Worm (Caenorhabditis elegans) whole organism, L1 larva: ENCODE results near the gene pafo-1.

ENCODE experiments used
- C04F5.9 ChIP-seq: sonication (generic microtip); optimal IDR thresholded peaks from 2 replicates; lab custom pipeline; 2016; ENCODE audit warnings: missing genetic modification characterization, missing compliant biosample characterization
- C16A3.4 ChIP-seq: fragments of 150-350 bp; optimal IDR thresholded peaks from 2 replicates; lab custom pipeline; 2014; ENCODE audit warnings: missing biosample characterization, missing genetic modification characterization
- aha-1 ChIP-seq: fragments of 150-350 bp; optimal IDR thresholded peaks from 2 replicates; lab custom pipeline; 2014; ENCODE audit warnings: missing biosample characterization, missing genetic modification characterization
- ama-1 ChIP-seq: fragments of 150-350 bp; optimal IDR thresholded peaks from 2 replicates; lab custom pipeline; 2014
- blmp-1 ChIP-seq: fragments of 150-350 bp; optimal IDR thresholded peaks from 2 replicates; lab custom pipeline; 2014; ENCODE audit warnings: missing biosample characterization, missing genetic modification characterization
- ceh-82 ChIP-seq, 3 experiments: fragments of 150-350 bp in 1 of 3; sonication (generic microtip) in 2 of 3; optimal IDR thresholded peaks; 2 replicates each; lab custom pipeline; 2014 to 2017; ENCODE audit warnings: missing biosample characterization in 3 of 3, missing genetic modification characterization in 3 of 3
- ceh-88 ChIP-seq: fragments of 200-800 bp; sonication (Bioruptor generic); IDR thresholded peaks from 2 replicates; pipeline ENCODE4 v1.3.6; 2022; ENCODE audit warnings: missing genetic modification characterization, missing compliant biosample characterization
- ces-1 ChIP-seq: fragments of 150-350 bp; optimal IDR thresholded peaks from 2 replicates; lab custom pipeline; 2014; ENCODE audit warnings: missing biosample characterization, missing genetic modification reagents, missing genetic modification characterization
- dpl-1 ChIP-seq, 3 experiments: fragments of 150-350 bp in 2 of 3; sonication (generic microtip) in 1 of 3; optimal IDR thresholded peaks; 2 replicates each; lab custom pipeline; 2014 to 2017; ENCODE audit warnings: missing biosample characterization in 3 of 3, missing genetic modification characterization in 3 of 3, missing genetic modification reagents in 3 of 3
- efl-1 ChIP-seq, 4 experiments: fragments of 150-350 bp; optimal IDR thresholded peaks in 3 of 4; peaks in 1 of 4; 1 replicate in 1 of 4; 2 replicates in 3 of 4; lab custom pipeline; 2014; ENCODE audit warnings: missing biosample characterization in 2 of 4, missing genetic modification characterization in 2 of 4, missing genetic modification reagents in 2 of 4
- egl-27 ChIP-seq, 2 experiments: fragments of 150-350 bp in 1 of 2; sonication (generic microtip); optimal IDR thresholded peaks; 3 replicates each; lab custom pipeline; 2017 to 2018; ENCODE audit warnings: missing biosample characterization in 2 of 2, missing genetic modification characterization in 2 of 2, missing genetic modification reagents in 2 of 2
- elt-3 ChIP-seq, 6 experiments: fragments of 150-350 bp in 1 of 6; sonication (generic microtip); optimal IDR thresholded peaks; 2 replicates each; lab custom pipeline; 2017 to 2018; ENCODE audit warnings: missing biosample characterization in 6 of 6, missing genetic modification characterization in 6 of 6, inconsistent platforms in 1 of 6
- ets-5 ChIP-seq: fragments of 200-800 bp; sonication (Bioruptor generic); IDR thresholded peaks from 2 replicates; pipeline ENCODE4 v1.3.6; 2022; ENCODE audit warnings: missing genetic modification characterization, missing compliant biosample characterization
- fkh-10 ChIP-seq: sonication (generic microtip); optimal IDR thresholded peaks from 2 replicates; lab custom pipeline; 2017; ENCODE audit warnings: missing biosample characterization, missing genetic modification reagents, missing genetic modification characterization
- fkh-4 ChIP-seq: sonication (generic microtip); optimal IDR thresholded peaks from 2 replicates; lab custom pipeline; 2016; ENCODE audit warnings: missing compliant biosample characterization, missing genetic modification characterization, borderline replicate concordance
- fkh-8 ChIP-seq: sonication (generic microtip); optimal IDR thresholded peaks from 2 replicates; lab custom pipeline; 2016; ENCODE audit warnings: mild to moderate bottlenecking, missing genetic modification characterization, missing compliant biosample characterization
- fos-1 ChIP-seq: fragments of 150-350 bp; optimal IDR thresholded peaks from 2 replicates; lab custom pipeline; 2014; ENCODE audit warnings: missing biosample characterization, missing genetic modification characterization
- grh-1 ChIP-seq: fragments of 200-800 bp; sonication (Bioruptor generic); IDR thresholded peaks from 2 replicates; pipeline ENCODE4 v1.3.6; 2022; ENCODE audit warnings: missing genetic modification reagents, missing genetic modification characterization, missing compliant biosample characterization
- hpl-2 ChIP-seq: fragments of 150-350 bp; optimal IDR thresholded peaks from 2 replicates; lab custom pipeline; 2014; ENCODE audit warnings: missing biosample characterization, missing genetic modification reagents, missing genetic modification characterization
- isw-1 ChIP-seq: fragments of 200-800 bp; sonication (Bioruptor generic); IDR thresholded peaks from 2 replicates; pipeline ENCODE4 v1.3.6; 2022; ENCODE audit warnings: missing genetic modification characterization, missing compliant biosample characterization
- jun-1 ChIP-seq: fragments of 150-350 bp; optimal IDR thresholded peaks from 2 replicates; lab custom pipeline; 2014; ENCODE audit warnings: missing biosample characterization, missing genetic modification reagents, missing genetic modification characterization
- lin-13 ChIP-seq: fragments of 150-350 bp; optimal IDR thresholded peaks from 2 replicates; lab custom pipeline; 2014; ENCODE audit warnings: missing biosample characterization, missing genetic modification reagents, missing genetic modification characterization
- lin-14 ChIP-seq: fragments of 200-800 bp; sonication (Bioruptor generic); optimal IDR thresholded peaks from 2 replicates; lab custom pipeline; 2018; ENCODE audit warnings: mild to moderate bottlenecking, missing genetic modification characterization, moderate library complexity, missing compliant biosample characterization
- lin-35 ChIP-seq, 2 experiments: fragments of 150-350 bp; optimal IDR thresholded peaks; 2 replicates each; lab custom pipeline; 2014; ENCODE audit warnings: missing biosample characterization in 2 of 2, missing genetic modification characterization in 2 of 2, missing genetic modification reagents in 2 of 2
- lir-3 ChIP-seq: sonication (generic microtip); optimal IDR thresholded peaks from 2 replicates; lab custom pipeline; 2016; ENCODE audit warnings: mild to moderate bottlenecking, missing genetic modification characterization, moderate library complexity, missing compliant biosample characterization; ENCODE audit not compliant: poor library complexity
- lsy-2 ChIP-seq, 2 experiments: fragments of 150-350 bp; optimal IDR thresholded peaks; 2 replicates each; lab custom pipeline; 2014; ENCODE audit warnings: missing biosample characterization in 2 of 2, missing genetic modification characterization in 2 of 2
- mab-9 ChIP-seq: fragments of 200-800 bp; sonication (Bioruptor generic); IDR thresholded peaks from 2 replicates; pipeline ENCODE4 v1.3.6; 2022; ENCODE audit warnings: missing genetic modification reagents, missing genetic modification characterization, missing compliant biosample characterization
- mdl-1 ChIP-seq, 2 experiments: fragments of 150-350 bp; optimal IDR thresholded peaks; 2 replicates each; lab custom pipeline; 2014 to 2017; ENCODE audit warnings: missing biosample characterization in 2 of 2, missing genetic modification characterization in 2 of 2, inconsistent platforms in 1 of 2
- mef-2 ChIP-seq: fragments of 150-350 bp; optimal IDR thresholded peaks from 2 replicates; lab custom pipeline; 2014; ENCODE audit warnings: missing biosample characterization, missing genetic modification characterization
- mep-1 ChIP-seq: fragments of 150-350 bp; optimal IDR thresholded peaks from 2 replicates; lab custom pipeline; 2014; ENCODE audit warnings: missing biosample characterization, missing genetic modification characterization
- nhr-12 ChIP-seq: sonication (generic microtip); optimal IDR thresholded peaks from 2 replicates; lab custom pipeline; 2017; ENCODE audit warnings: missing biosample characterization, missing genetic modification characterization
- nhr-19 ChIP-seq: fragments of 200-800 bp; sonication (Bioruptor generic); conservative IDR thresholded peaks from 2 replicates; pipeline ENCODE4 v1.3.6; 2022; ENCODE audit warnings: missing genetic modification characterization, missing compliant biosample characterization
- nhr-20 ChIP-seq: sonication (generic microtip); optimal IDR thresholded peaks from 2 replicates; lab custom pipeline; 2016; ENCODE audit warnings: mild to moderate bottlenecking, missing genetic modification characterization, missing compliant biosample characterization
- nhr-237 ChIP-seq: fragments of 150-350 bp; optimal IDR thresholded peaks from 2 replicates; lab custom pipeline; 2014; ENCODE audit warnings: missing biosample characterization, missing genetic modification characterization
- nhr-47 ChIP-seq: sonication (generic microtip); optimal IDR thresholded peaks from 2 replicates; lab custom pipeline; 2016; ENCODE audit warnings: mild to moderate bottlenecking, missing genetic modification characterization, moderate library complexity, missing compliant biosample characterization
- nhr-71 ChIP-seq: sonication (generic microtip); optimal IDR thresholded peaks from 2 replicates; lab custom pipeline; 2016; ENCODE audit warnings: mild to moderate bottlenecking, missing genetic modification characterization, moderate library complexity, missing compliant biosample characterization
- nhr-84 ChIP-seq: sonication (generic microtip); optimal IDR thresholded peaks from 2 replicates; lab custom pipeline; 2017; ENCODE audit warnings: missing biosample characterization, missing genetic modification characterization
- nhr-85 ChIP-seq: sonication (generic microtip); peaks from one replicate; lab custom pipeline; 2016; ENCODE audit warnings: missing genetic modification characterization, inconsistent platforms, missing compliant biosample characterization
- nhr-90 ChIP-seq: sonication (generic microtip); optimal IDR thresholded peaks from 2 replicates; lab custom pipeline; 2016; ENCODE audit warnings: mild to moderate bottlenecking, missing genetic modification characterization, missing compliant biosample characterization; ENCODE audit not compliant: poor library complexity
- pax-3 ChIP-seq: fragments of 200-800 bp; sonication (Bioruptor generic); optimal IDR thresholded peaks from 2 replicates; lab custom pipeline; 2018; ENCODE audit warnings: mild to moderate bottlenecking, missing genetic modification characterization, moderate library complexity, missing compliant biosample characterization
- rnt-1 ChIP-seq: sonication (generic microtip); optimal IDR thresholded peaks from 2 replicates; lab custom pipeline; 2016; ENCODE audit warnings: mild to moderate bottlenecking, missing genetic modification characterization, moderate library complexity, missing compliant biosample characterization
- skn-1 ChIP-seq: fragments of 150-350 bp; optimal IDR thresholded peaks from 2 replicates; lab custom pipeline; 2014; ENCODE audit warnings: missing biosample characterization, missing genetic modification characterization
- snpc-4 ChIP-seq: fragments of 150-350 bp; optimal IDR thresholded peaks from 2 replicates; lab custom pipeline; 2014; ENCODE audit warnings: missing biosample characterization, missing genetic modification characterization
- snu-23 ChIP-seq: sonication (generic microtip); optimal IDR thresholded peaks from 2 replicates; lab custom pipeline; 2016; ENCODE audit warnings: missing genetic modification characterization, missing compliant biosample characterization
- swsn-7 ChIP-seq: sonication (generic microtip); optimal IDR thresholded peaks from 2 replicates; lab custom pipeline; 2016; ENCODE audit warnings: missing genetic modification characterization, missing compliant biosample characterization
- tbx-2 ChIP-seq: sonication (generic microtip); optimal IDR thresholded peaks from 2 replicates; lab custom pipeline; 2016; ENCODE audit warnings: missing genetic modification characterization, missing compliant biosample characterization
- tlp-1 ChIP-seq: fragments of 150-350 bp; optimal IDR thresholded peaks from 2 replicates; lab custom pipeline; 2014; ENCODE audit warnings: missing biosample characterization, missing genetic modification characterization
- unc-130 ChIP-seq: fragments of 150-350 bp; optimal IDR thresholded peaks from 2 replicates; lab custom pipeline; 2017; ENCODE audit warnings: missing biosample characterization, missing genetic modification characterization, inconsistent platforms
- unc-86 ChIP-seq: sonication (generic microtip); optimal IDR thresholded peaks from 2 replicates; lab custom pipeline; 2016; ENCODE audit warnings: missing genetic modification characterization, missing compliant biosample characterization
- vab-15 ChIP-seq: sonication (generic microtip); optimal IDR thresholded peaks from 2 replicates; lab custom pipeline; 2017; ENCODE audit warnings: missing genotype, mild to moderate bottlenecking, missing genetic modification characterization, missing compliant biosample characterization
- zag-1 ChIP-seq: fragments of 150-350 bp; optimal IDR thresholded peaks from 2 replicates; lab custom pipeline; 2014; ENCODE audit warnings: missing biosample characterization, missing genetic modification characterization
- zip-4 ChIP-seq: fragments of 200-800 bp; sonication (Bioruptor generic); optimal IDR thresholded peaks from 2 replicates; lab custom pipeline; 2018; ENCODE audit warnings: mild to moderate bottlenecking, missing genetic modification characterization, moderate library complexity, missing compliant biosample characterization
- ztf-4 ChIP-seq: fragments of 150-350 bp; optimal IDR thresholded peaks from 2 replicates; lab custom pipeline; 2014; ENCODE audit warnings: missing biosample characterization, missing genetic modification characterization

pafo-1 gene

DNA sequence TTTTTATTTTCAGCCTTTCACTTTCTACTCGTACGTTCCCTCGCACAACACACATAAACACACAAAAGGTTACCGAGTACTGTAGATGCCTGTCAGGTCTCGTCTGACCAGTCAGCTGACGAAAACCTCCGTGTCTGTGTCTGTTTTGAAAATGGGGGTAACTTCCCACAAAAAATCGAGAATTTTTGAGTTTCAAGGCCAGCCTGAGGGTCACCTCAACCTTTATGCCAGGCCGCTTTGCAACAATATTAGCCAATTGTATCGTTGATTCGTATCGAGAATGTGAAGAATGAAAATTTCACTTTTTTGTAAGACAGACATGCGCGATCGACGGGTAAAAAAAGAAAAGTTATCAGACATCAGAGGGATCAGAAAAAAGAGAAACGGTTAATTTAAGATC lies 9.6 kb downstream of the pafo-1 start:
- TF ChIP-seq pax-3 (tag; lab: Kevin White, UChicago) = no peak
- peak; percentile 55 for TF ChIP-seq lin-13 (GFP tag; lab: Kevin White, UChicago)
- no peak for TF ChIP-seq aha-1 (tag; lab: Kevin White, UChicago)
- TF ChIP-seq ces-1 (GFP tag; lab: Kevin White, UChicago) = no peak
- TF ChIP-seq fkh-4 (tag; lab: Kevin White, UChicago) = no peak
- no peak for TF ChIP-seq tlp-1
- TF ChIP-seq lin-14 = peak; percentile 94
- no peak for TF ChIP-seq nhr-84 (tag; lab: Kevin White, UChicago)
- peak; percentile 31 for TF ChIP-seq swsn-7 (tag; lab: Kevin White, UChicago)
- TF ChIP-seq skn-1 (tag; lab: Kevin White, UChicago) = no peak
- peak; percentile 42 for TF ChIP-seq rnt-1
- peak in 5 of 6 experiments; percentile 58 to 92 (median 89) for TF ChIP-seq elt-3 (tag; optimal IDR thresholded peaks at IDR 0.05; lab: Kevin White, UChicago)
- peak; percentile 49 for TF ChIP-seq C16A3.4 (tag; lab: Kevin White, UChicago)
- no peak for TF ChIP-seq mef-2 (tag; lab: Kevin White, UChicago)
- peak; percentile 90 for TF ChIP-seq nhr-20 (tag; lab: Kevin White, UChicago)
- no peak for TF ChIP-seq fkh-10
- no peak for TF ChIP-seq ama-1
- TF ChIP-seq nhr-90 = peak; percentile 76
- no peak for TF ChIP-seq ets-5 (GFP tag; lab: Robert Waterston, UW)
- peak; percentile 99 for TF ChIP-seq blmp-1 (tag; lab: Kevin White, UChicago)
- peak in 2 of 3 experiments; percentile 22 to 36 for TF ChIP-seq dpl-1 (GFP tag; optimal IDR thresholded peaks at IDR 0.05; lab: Kevin White, UChicago)
- TF ChIP-seq vab-15 (tag; lab: Kevin White, UChicago) = no peak
- no peak for TF ChIP-seq zip-4 (GFP tag; lab: Kevin White, UChicago)
- peak in 1 of 2 experiments; percentile 12 for TF ChIP-seq egl-27 (tag; optimal IDR thresholded peaks at IDR 0.05; lab: Kevin White, UChicago)
- TF ChIP-seq nhr-12 (tag; lab: Kevin White, UChicago) = no peak
- no peak for TF ChIP-seq lir-3 (tag; lab: Kevin White, UChicago)
- TF ChIP-seq tbx-2 (tag; lab: Kevin White, UChicago) = peak; percentile 35
- peak in 1 of 3 experiments; percentile 23 for TF ChIP-seq ceh-82 (tag; optimal IDR thresholded peaks at IDR 0.05; lab: Kevin White, UChicago)
- no peak for TF ChIP-seq hpl-2 (GFP tag; lab: Kevin White, UChicago)
- peak; percentile 85 for TF ChIP-seq mep-1 (tag; lab: Kevin White, UChicago)
- TF ChIP-seq zag-1 (tag; lab: Kevin White, UChicago) = no peak
- TF ChIP-seq mdl-1 (tag; optimal IDR thresholded peaks at IDR 0.05; lab: Kevin White, UChicago) = peak in 1 of 2 experiments; percentile 69
- TF ChIP-seq snpc-4 = no peak
- TF ChIP-seq fos-1 = peak; percentile 45
- TF ChIP-seq C04F5.9 = no peak
- TF ChIP-seq mab-9 (GFP tag; lab: Robert Waterston, UW) = 0 out of 2 replicates have a peak, but pooled peaks have one; percentile 23
- no peak for TF ChIP-seq isw-1 (GFP tag; lab: Robert Waterston, UW)
- no peak for TF ChIP-seq nhr-237
- peak; percentile 87 for TF ChIP-seq grh-1 (GFP tag; lab: Robert Waterston, UW)
- peak; percentile 100 for TF ChIP-seq nhr-85 (tag; lab: Kevin White, UChicago)
- TF ChIP-seq snu-23 (GFP tag; lab: Kevin White, UChicago) = peak; percentile 83
- no peak for TF ChIP-seq fkh-8
- no peak for TF ChIP-seq jun-1 (tag; lab: Kevin White, UChicago)
- peak; percentile 56 to 84 for TF ChIP-seq lsy-2 (tag; optimal IDR thresholded peaks at IDR 0.05; lab: Kevin White, UChicago)
- TF ChIP-seq unc-130 (tag; lab: Kevin White, UChicago) = peak; percentile 84
- peak; percentile 56 for TF ChIP-seq nhr-47 (tag; lab: Kevin White, UChicago)
- TF ChIP-seq ceh-88 (GFP tag; lab: Robert Waterston, UW) = peak; percentile 29; the same call in 1 of the 2 replicates
- TF ChIP-seq ztf-4 = no peak
- peak; percentile 82 for TF ChIP-seq nhr-71 (tag; lab: Kevin White, UChicago)
- peak; percentile 41; the same call in 1 of the 2 replicates for TF ChIP-seq nhr-19
- peak; percentile 20 to 39 for TF ChIP-seq efl-1 (optimal IDR thresholded peaks at IDR 0.05; lab: Kevin White, UChicago)
- peak in 1 of 2 experiments; percentile 6 for TF ChIP-seq efl-1 (GFP tag; optimal IDR thresholded peaks at IDR 0.05 in 1 of 2; lab: Kevin White, UChicago)
- peak in 1 of 2 experiments; percentile 72 for TF ChIP-seq lin-35 (GFP tag; optimal IDR thresholded peaks at IDR 0.05; lab: Kevin White, UChicago)
- no peak for TF ChIP-seq unc-86
